Worm (Caenorhabditis elegans): ENCODE measurements around the gene clec-204.
"Not testable (repeated sequence)": the region's sequence is repeated elsewhere in the genome, so short reads cannot be mapped to it uniquely, and the experiment has no call there.

- not testable (repeated sequence) for TF ChIP-seq unc-62 (GFP tag; optimal IDR thresholded peaks at IDR 0.05); ets-4 (GFP tag; optimal IDR thresholded peaks at IDR 0.05); efl-1 (GFP tag; optimal IDR thresholded peaks at IDR 0.05); ama-1 (optimal IDR thresholded peaks at IDR 0.05); ama-1 (GFP tag; optimal IDR thresholded peaks at IDR 0.05); dpl-1 (GFP tag; optimal IDR thresholded peaks at IDR 0.05); D2030.7 (GFP tag; IDR thresholded peaks at IDR 0.05); F23B12.7 (tag; optimal IDR thresholded peaks at IDR 0.05; ENCODE audit: insufficient read depth); F49E8.2 (tag; optimal IDR thresholded peaks at IDR 0.05; ENCODE audit: insufficient read depth)
Measured at ce11 chrV:1712471-1712870, 44.5 kb upstream of the clec-204 start.
